Worm (Caenorhabditis elegans) whole organism, mixed stage, embryonic: ENCODE data around the gene C14A6.5.

ENCODE experiments used
- M03D4.4 ChIP-seq: sonication (generic microtip); optimal IDR thresholded peaks from 2 replicates; lab custom pipeline; 2017; ENCODE audit warnings: mild to moderate bottlenecking, missing genetic modification characterization, missing compliant biosample characterization
- bed-3 ChIP-seq: fragments of 200-800 bp; sonication (Bioruptor generic); optimal IDR thresholded peaks from 3 replicates; lab custom pipeline; 2018; ENCODE audit warnings: mild to moderate bottlenecking, missing genetic modification characterization, moderate library complexity, missing compliant biosample characterization
- blmp-1 ChIP-seq: fragments of 150-350 bp; optimal IDR thresholded peaks from 2 replicates; lab custom pipeline; 2014; ENCODE audit warnings: missing biosample characterization, missing genetic modification characterization
- ceh-39 ChIP-seq: fragments of 150-350 bp; optimal IDR thresholded peaks from 2 replicates; lab custom pipeline; 2014; ENCODE audit warnings: missing biosample characterization, missing genetic modification characterization
- ceh-43 ChIP-seq: fragments of 200-800 bp; sonication (Bioruptor generic); optimal IDR thresholded peaks from 2 replicates; lab custom pipeline; 2018; ENCODE audit warnings: mild to moderate bottlenecking, missing genetic modification characterization, moderate library complexity, missing compliant biosample characterization
- ceh-83 ChIP-seq: fragments of 200-800 bp; sonication (Bioruptor generic); optimal IDR thresholded peaks from 2 replicates; lab custom pipeline; 2018; ENCODE audit warnings: mild to moderate bottlenecking, missing genetic modification characterization, missing compliant biosample characterization
- ces-1 ChIP-seq: fragments of 150-350 bp; optimal IDR thresholded peaks from 2 replicates; lab custom pipeline; 2014; ENCODE audit warnings: missing biosample characterization, missing genetic modification reagents, missing genetic modification characterization
- cnd-1 ChIP-seq: fragments of 200-800 bp; sonication (Bioruptor generic); optimal IDR thresholded peaks from 2 replicates; lab custom pipeline; 2018; ENCODE audit warnings: mild to moderate bottlenecking, missing genetic modification characterization, missing compliant biosample characterization
- drap-1 ChIP-seq: fragments of 200-800 bp; sonication (Bioruptor generic); optimal IDR thresholded peaks from 3 replicates; lab custom pipeline; 2018; ENCODE audit warnings: mild to moderate bottlenecking, missing genetic modification characterization, missing compliant biosample characterization
- elt-1 ChIP-seq: sonication (generic microtip); optimal IDR thresholded peaks from 2 replicates; lab custom pipeline; 2017; ENCODE audit warnings: missing genetic modification characterization, mild to moderate bottlenecking, missing compliant biosample characterization, antibody characterized with exemption, moderate library complexity, borderline replicate concordance; ENCODE audit not compliant: insufficient read depth
- elt-3 ChIP-seq: fragments of 150-350 bp; optimal IDR thresholded peaks from 2 replicates; lab custom pipeline; 2014; ENCODE audit warnings: missing biosample characterization, missing genetic modification characterization
- flh-1 ChIP-seq: fragments of 200-800 bp; sonication (Bioruptor generic); optimal IDR thresholded peaks from 2 replicates; lab custom pipeline; 2018; ENCODE audit warnings: mild to moderate bottlenecking, missing genetic modification characterization, moderate library complexity, missing compliant biosample characterization
- ham-2 ChIP-seq: fragments of 200-800 bp; sonication (Bioruptor generic); optimal IDR thresholded peaks from 2 replicates; lab custom pipeline; 2018; ENCODE audit warnings: mild to moderate bottlenecking, missing genetic modification characterization, missing compliant biosample characterization
- hlh-1 ChIP-seq: fragments of 150-350 bp; optimal IDR thresholded peaks from 2 replicates; lab custom pipeline; 2014; ENCODE audit warnings: missing biosample characterization, missing genetic modification reagents, missing genetic modification characterization
- lin-32 ChIP-seq: fragments of 200-800 bp; sonication (Bioruptor generic); optimal IDR thresholded peaks from 2 replicates; lab custom pipeline; 2018; ENCODE audit warnings: mild to moderate bottlenecking, missing genetic modification characterization, missing compliant biosample characterization
- lsy-2 ChIP-seq: fragments of 150-350 bp; optimal IDR thresholded peaks from 2 replicates; lab custom pipeline; 2014; ENCODE audit warnings: missing biosample characterization, missing genetic modification characterization
- mab-5 ChIP-seq: fragments of 150-350 bp; optimal IDR thresholded peaks from 2 replicates; lab custom pipeline; 2014; ENCODE audit warnings: missing biosample characterization, missing genetic modification characterization
- mep-1 ChIP-seq: fragments of 150-350 bp; optimal IDR thresholded peaks from 2 replicates; lab custom pipeline; 2017; ENCODE audit warnings: missing biosample characterization, missing genetic modification reagents, missing genetic modification characterization, inconsistent platforms
- mls-2 ChIP-seq: sonication (generic microtip); optimal IDR thresholded peaks from 2 replicates; lab custom pipeline; 2016; ENCODE audit warnings: mild to moderate bottlenecking, missing genetic modification characterization, moderate library complexity, missing compliant biosample characterization
- nhr-12 ChIP-seq: fragments of 150-350 bp; optimal IDR thresholded peaks from 2 replicates; lab custom pipeline; 2014; ENCODE audit warnings: missing biosample characterization, missing genetic modification characterization
- nhr-2 ChIP-seq: fragments of 150-350 bp; optimal IDR thresholded peaks from 2 replicates; lab custom pipeline; 2014; ENCODE audit warnings: missing biosample characterization, missing genetic modification characterization
- nhr-237 ChIP-seq: fragments of 150-350 bp; optimal IDR thresholded peaks from 2 replicates; lab custom pipeline; 2014; ENCODE audit warnings: missing biosample characterization, missing genetic modification characterization
- nhr-28 ChIP-seq: fragments of 150-350 bp; optimal IDR thresholded peaks from 2 replicates; lab custom pipeline; 2014; ENCODE audit warnings: missing biosample characterization, missing genetic modification characterization
- nhr-76 ChIP-seq: sonication (generic microtip); optimal IDR thresholded peaks from 2 replicates; lab custom pipeline; 2017; ENCODE audit warnings: missing biosample characterization, missing genetic modification characterization
- pha-4 ChIP-seq: fragments of 150-350 bp; optimal IDR thresholded peaks from 2 replicates; lab custom pipeline; 2018; ENCODE audit warnings: missing biosample characterization, missing genetic modification reagents, missing genetic modification characterization
- sem-2 ChIP-seq: fragments of 200-800 bp; sonication (Bioruptor generic); optimal IDR thresholded peaks from 2 replicates; lab custom pipeline; 2018; ENCODE audit warnings: mild to moderate bottlenecking, missing genetic modification characterization, missing compliant biosample characterization
- snpc-4 ChIP-seq: fragments of 150-350 bp; optimal IDR thresholded peaks from 2 replicates; lab custom pipeline; 2014; ENCODE audit warnings: missing biosample characterization, missing genetic modification characterization
- sptf-1 ChIP-seq: sonication (generic microtip); optimal IDR thresholded peaks from 2 replicates; lab custom pipeline; 2017; ENCODE audit warnings: mild to moderate bottlenecking, missing genetic modification characterization, moderate library complexity, missing compliant biosample characterization
- tbx-8 ChIP-seq: fragments of 200-800 bp; sonication (Bioruptor generic); optimal IDR thresholded peaks from 2 replicates; lab custom pipeline; 2018; ENCODE audit warnings: mild to moderate bottlenecking, missing genetic modification characterization, moderate library complexity, missing compliant biosample characterization
- unc-39 ChIP-seq: fragments of 150-350 bp; optimal IDR thresholded peaks from 2 replicates; lab custom pipeline; 2014; ENCODE audit warnings: missing biosample characterization, missing genetic modification characterization
- unc-62 ChIP-seq: fragments of 150-350 bp; optimal IDR thresholded peaks from 2 replicates; lab custom pipeline; 2014; ENCODE audit warnings: missing biosample characterization, missing genetic modification reagents, missing genetic modification characterization
- zip-8 ChIP-seq: fragments of 150-350 bp; optimal IDR thresholded peaks from 2 replicates; lab custom pipeline; 2014; ENCODE audit warnings: missing biosample characterization, missing genetic modification characterization
- ztf-11 ChIP-seq: fragments of 150-350 bp; optimal IDR thresholded peaks from 2 replicates; lab custom pipeline; 2014; ENCODE audit warnings: missing biosample characterization, missing genetic modification characterization

The C14A6.5 gene

ce11 chrV:18138695-18139094 is 26.0 kb downstream of the C14A6.5 start, which contains the start of gene Y37H2A.10:
TSS of gene Y37H2A.10 (plus strand) at chrV:18138995.
- TF ChIP-seq M03D4.4 (no peak), flh-1 (GFP tag; lab: Kevin White, UChicago) (no peak), sptf-1 (tag; lab: Kevin White, UChicago) (no peak), mls-2 (tag; lab: Kevin White, UChicago) (no peak), sem-2 (no peak), ces-1 (GFP tag; lab: Kevin White, UChicago) (no peak), mab-5 (tag; lab: Kevin White, UChicago) (no peak)

DNA sequence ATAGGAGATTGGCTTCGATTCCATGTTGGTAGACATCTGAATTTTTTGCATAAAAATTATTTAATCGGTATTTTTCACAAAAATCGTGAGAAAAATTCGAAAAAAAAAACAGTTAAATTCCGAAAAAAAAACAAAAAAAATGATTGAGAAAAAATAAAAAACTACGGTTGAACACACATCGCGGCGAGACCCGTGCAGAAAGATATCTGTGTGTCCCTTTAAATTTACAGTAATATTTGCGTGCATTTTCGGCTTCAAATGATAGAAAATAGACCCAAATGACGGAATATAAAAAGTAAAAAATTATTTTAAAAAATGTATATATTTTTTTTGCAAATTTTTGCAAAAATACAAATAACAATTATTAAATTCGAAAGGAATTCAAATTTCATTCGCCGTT is 27.0 kb downstream of the C14A6.5 start:
- no peak for TF ChIP-seq elt-3
- no peak for TF ChIP-seq snpc-4 (tag; lab: Kevin White, UChicago)
- no peak for TF ChIP-seq ztf-11 (tag; lab: Kevin White, UChicago)
- TF ChIP-seq mab-5 (tag; lab: Kevin White, UChicago), result no peak
- no peak for TF ChIP-seq sptf-1 (tag; lab: Kevin White, UChicago)
- no peak for TF ChIP-seq ces-1 (GFP tag; lab: Kevin White, UChicago)
- no peak for TF ChIP-seq M03D4.4
- no peak for TF ChIP-seq unc-39 (tag; lab: Kevin White, UChicago)
- TF ChIP-seq mls-2 (tag; lab: Kevin White, UChicago), result no peak
- TF ChIP-seq zip-8, result no peak
- no peak for TF ChIP-seq ceh-43 (GFP tag; lab: Kevin White, UChicago)
- TF ChIP-seq cnd-1 (tag; lab: Kevin White, UChicago), result no peak
- no peak for TF ChIP-seq nhr-76 (tag; lab: Kevin White, UChicago)
- TF ChIP-seq ham-2 (GFP tag; lab: Kevin White, UChicago), result no peak
- TF ChIP-seq hlh-1, result no peak
- TF ChIP-seq ceh-83 (GFP tag; lab: Kevin White, UChicago), result no peak
- no peak for TF ChIP-seq nhr-2
- TF ChIP-seq flh-1 (GFP tag; lab: Kevin White, UChicago), result no peak
- TF ChIP-seq ceh-39 (tag; lab: Kevin White, UChicago), result no peak

- no peak for TF ChIP-seq blmp-1 (tag; lab: Kevin White, UChicago)
- no peak for TF ChIP-seq lin-32
- no peak for TF ChIP-seq mep-1 (tag; lab: Kevin White, UChicago)
- no peak for TF ChIP-seq mls-2 (tag; lab: Kevin White, UChicago)
- no peak for TF ChIP-seq drap-1 (GFP tag; lab: Kevin White, UChicago)
- TF ChIP-seq nhr-76 (tag; lab: Kevin White, UChicago), result no peak
- no peak for TF ChIP-seq ceh-43 (GFP tag; lab: Kevin White, UChicago)
- no peak for TF ChIP-seq nhr-12 (tag; lab: Kevin White, UChicago)
- TF ChIP-seq M03D4.4, result no peak
- TF ChIP-seq lsy-2, result no peak
- no peak for TF ChIP-seq pha-4 (tag; lab: Kevin White, UChicago)
- no peak for TF ChIP-seq snpc-4 (tag; lab: Kevin White, UChicago)
- TF ChIP-seq cnd-1 (tag; lab: Kevin White, UChicago), result no peak
- no peak for TF ChIP-seq elt-1 (tag; lab: Kevin White, UChicago)
- no peak for TF ChIP-seq ceh-39 (tag; lab: Kevin White, UChicago)
- no peak for TF ChIP-seq ces-1 (GFP tag; lab: Kevin White, UChicago)
- TF ChIP-seq, all 35 proteins: peak for 0
Measured at ce11 chrV:18134378-18134777, 30.3 kb downstream of the C14A6.5 start, which contains the start of gene Y37H2A.7. TSS of gene Y37H2A.7 (minus strand) at chrV:18134478.

- no peak for TF ChIP-seq drap-1 (GFP tag; lab: Kevin White, UChicago)
- TF ChIP-seq elt-3, result no peak
- no peak for TF ChIP-seq sem-2
- TF ChIP-seq hlh-1, result no peak
- no peak for TF ChIP-seq ces-1 (GFP tag; lab: Kevin White, UChicago)
- TF ChIP-seq unc-39 (tag; lab: Kevin White, UChicago), result no peak
Measured at ce11 chrV:18133177-18133576, 31.5 kb downstream of the C14A6.5 start, which contains the start of gene Y37H2A.18. TSS of gene Y37H2A.18 (minus strand) at chrV:18133277.

ce11 chrV:18131049-18131448 is 33.6 kb downstream of the C14A6.5 start, which contains the start of gene Y37H2A.12:
TSS of gene Y37H2A.12 (minus strand) at chrV:18131129.
- TF ChIP-seq zip-8, result no peak
- no peak for TF ChIP-seq sem-2
- no peak for TF ChIP-seq elt-3
- no peak for TF ChIP-seq nhr-12 (tag; lab: Kevin White, UChicago)
- no peak for TF ChIP-seq flh-1 (GFP tag; lab: Kevin White, UChicago)
- TF ChIP-seq hlh-1, result no peak
- TF ChIP-seq tbx-8 (GFP tag; lab: Kevin White, UChicago), result no peak
- TF ChIP-seq lin-32, result no peak
- TF ChIP-seq cnd-1 (tag; lab: Kevin White, UChicago), result no peak
- no peak for TF ChIP-seq unc-62 (GFP tag; lab: Kevin White, UChicago)
- no peak for TF ChIP-seq elt-1 (tag; lab: Kevin White, UChicago)
- TF ChIP-seq mls-2 (tag; lab: Kevin White, UChicago), result no peak
- TF ChIP-seq lsy-2, result no peak
- no peak for TF ChIP-seq nhr-76 (tag; lab: Kevin White, UChicago)
- TF ChIP-seq ztf-11 (tag; lab: Kevin White, UChicago), result no peak
- no peak for TF ChIP-seq nhr-28 (tag; lab: Kevin White, UChicago)
- no peak for TF ChIP-seq bed-3
- no peak for TF ChIP-seq mab-5 (tag; lab: Kevin White, UChicago)
- TF ChIP-seq nhr-237 (tag; lab: Kevin White, UChicago), result no peak
- TF ChIP-seq unc-39 (tag; lab: Kevin White, UChicago), result no peak
